Fruit fly (Drosophila melanogaster) whole organism, embryonic: ENCODE measurements around the gene CG12948.
A peak's percentile ranks its signal among the peaks of the same experiment; 100 is the strongest.

Source experiments
- Aef1 ChIP-seq: fragments of 200-800 bp; sonication (Bioruptor generic); IDR thresholded peaks from 3 replicates; pipeline ENCODE4 v1.3.6; 2022; ENCODE audit warnings: missing biosample characterization, missing genetic modification characterization
- Bgb ChIP-seq: fragments of 200-800 bp; sonication (Bioruptor generic); IDR thresholded peaks from 2 replicates; pipeline ENCODE4 v1.3.6; 2022; ENCODE audit warnings: missing biosample characterization, missing genetic modification characterization; ENCODE audit not compliant: partially characterized antibody
- CG11456 ChIP-seq: fragments of 200-800 bp; sonication (Bioruptor generic); IDR thresholded peaks from 3 replicates; pipeline ENCODE4 v1.3.6; 2022; ENCODE audit warnings: missing biosample characterization, missing genetic modification characterization
- CG12236 ChIP-seq: fragments of 200-800 bp; sonication (Bioruptor generic); optimal IDR thresholded peaks from 2 replicates; lab custom pipeline; 2016; ENCODE audit warnings: missing biosample characterization, missing genetic modification characterization
- CG14014 ChIP-seq: fragments of 200-800 bp; sonication (Bioruptor generic); IDR thresholded peaks from 2 replicates; pipeline ENCODE4 v1.3.6; 2022; ENCODE audit warnings: missing biosample characterization, missing genetic modification characterization
- CG15514 ChIP-seq: fragments of 200-800 bp; sonication (Bioruptor generic); optimal IDR thresholded peaks from 3 replicates; lab custom pipeline; 2017; ENCODE audit warnings: missing biosample characterization, missing genetic modification characterization, mild to moderate bottlenecking, moderate library complexity, missing genetic modification reagents
- CG16863 ChIP-seq: fragments of 200-800 bp; sonication (Bioruptor generic); optimal IDR thresholded peaks from 3 replicates; lab custom pipeline; 2016; ENCODE audit warnings: missing biosample characterization, missing genetic modification characterization
- CG17359 ChIP-seq: fragments of 200-800 bp; sonication (Bioruptor generic); optimal IDR thresholded peaks from 3 replicates; lab custom pipeline; 2018; ENCODE audit warnings: missing biosample characterization, mild to moderate bottlenecking, missing genetic modification characterization, moderate library complexity
- CG17361 ChIP-seq: fragments of 200-800 bp; sonication (Bioruptor generic); IDR thresholded peaks from 3 replicates; pipeline ENCODE4 v1.3.6; 2022; ENCODE audit warnings: missing biosample characterization, missing genetic modification characterization
- CG30431 ChIP-seq: fragments of 200-800 bp; sonication (Bioruptor generic); optimal IDR thresholded peaks from 2 replicates; lab custom pipeline; 2017; ENCODE audit warnings: missing biosample characterization, missing genetic modification characterization
- CG4424 ChIP-seq: fragments of 200-800 bp; sonication (Bioruptor generic); optimal IDR thresholded peaks from 3 replicates; lab custom pipeline; 2016; ENCODE audit warnings: missing biosample characterization, missing genetic modification characterization
- CG6272 ChIP-seq: fragments of 200-800 bp; sonication (Bioruptor generic); IDR thresholded peaks from 2 replicates; pipeline ENCODE4 v1.3.6; 2022; ENCODE audit warnings: missing biosample characterization, missing genetic modification characterization
- CG7745 ChIP-seq: fragments of 200-800 bp; sonication (Bioruptor generic); optimal IDR thresholded peaks from 2 replicates; lab custom pipeline; 2018; ENCODE audit warnings: missing biosample characterization, mild to moderate bottlenecking, missing genetic modification characterization, moderate library complexity
- CG8089 ChIP-seq: fragments of 200-800 bp; sonication (Bioruptor generic); optimal IDR thresholded peaks from 3 replicates; lab custom pipeline; 2016; ENCODE audit warnings: missing biosample characterization, missing genetic modification characterization
- CG9932 ChIP-seq: fragments of 200-800 bp; sonication (Bioruptor generic); IDR thresholded peaks from 2 replicates; pipeline ENCODE4 v1.3.6; 2022; ENCODE audit warnings: missing biosample characterization, missing genetic modification characterization
- CHES-1-like ChIP-seq: fragments of 200-800 bp; sonication (Bioruptor generic); optimal IDR thresholded peaks from 2 replicates; lab custom pipeline; 2016; ENCODE audit warnings: missing biosample characterization, missing genetic modification characterization
- Dll ChIP-seq: fragments of 200-800 bp; sonication (Bioruptor generic); IDR thresholded peaks from 4 replicates; pipeline ENCODE4 v1.3.6; 2022; ENCODE audit warnings: missing biosample characterization, missing genetic modification characterization; ENCODE audit not compliant: partially characterized antibody
- Doc2 ChIP-seq: fragments of 200-800 bp; sonication (Bioruptor generic); IDR thresholded peaks from 2 replicates; pipeline ENCODE4 v1.3.6; 2022; ENCODE audit warnings: missing biosample characterization, missing genetic modification characterization
- Dp ChIP-seq: fragments of 200-800 bp; sonication (Bioruptor generic); optimal IDR thresholded peaks from 2 replicates; lab custom pipeline; 2018; ENCODE audit warnings: missing biosample characterization, mild to moderate bottlenecking, missing genetic modification characterization, moderate library complexity
- Drgx ChIP-seq: fragments of 200-800 bp; sonication (Bioruptor generic); IDR thresholded peaks from 2 replicates; pipeline ENCODE4 v1.3.6; 2022; ENCODE audit warnings: missing biosample characterization, missing genetic modification characterization
- Fer2 ChIP-seq: fragments of 200-800 bp; sonication (Bioruptor generic); optimal IDR thresholded peaks from 2 replicates; lab custom pipeline; 2018; ENCODE audit warnings: missing biosample characterization, mild to moderate bottlenecking, missing genetic modification characterization, moderate library complexity
- GATAe ChIP-seq: fragments of 200-800 bp; sonication (Bioruptor generic); conservative IDR thresholded peaks from 2 replicates; pipeline ENCODE4 v1.3.6; 2022; ENCODE audit warnings: missing biosample characterization, missing genetic modification characterization
- Hr78 ChIP-seq, 2 experiments: fragments of 200-800 bp in 1 of 2; fragments of >200 bp in 1 of 2; sonication (Bioruptor generic) in 1 of 2; optimal IDR thresholded peaks; 2 replicates each; lab custom pipeline; 2017 to 2019; ENCODE audit warnings: missing biosample characterization in 2 of 2, missing genetic modification characterization in 2 of 2, mild to moderate bottlenecking in 1 of 2, moderate library complexity in 1 of 2
- Mad ChIP-seq: fragments of 200-800 bp; sonication (Bioruptor generic); optimal IDR thresholded peaks from 2 replicates; lab custom pipeline; 2016; ENCODE audit warnings: missing biosample characterization, missing genetic modification characterization
- Med ChIP-seq: fragments of 200-800 bp; sonication (Bioruptor generic); peaks from one replicate; lab custom pipeline; 2016; ENCODE audit warnings: missing biosample characterization, missing genetic modification characterization, mild to moderate bottlenecking, inconsistent platforms, moderate library complexity
- Mrtf ChIP-seq: fragments of 200-800 bp; sonication (Bioruptor generic); IDR thresholded peaks from 3 replicates; pipeline ENCODE4 v1.3.6; 2022; ENCODE audit warnings: missing biosample characterization, missing genetic modification characterization
- Neu2 ChIP-seq: fragments of 200-800 bp; sonication (Bioruptor generic); optimal IDR thresholded peaks from 3 replicates; lab custom pipeline; 2016; ENCODE audit warnings: missing biosample characterization, missing genetic modification characterization, borderline replicate concordance
- Ravus ChIP-seq: fragments of 200-800 bp; sonication (Bioruptor generic); IDR thresholded peaks from 2 replicates; pipeline ENCODE4 v1.3.6; 2022; ENCODE audit warnings: missing biosample characterization, missing genetic modification characterization
- TFAM ChIP-seq: fragments of 200-800 bp; sonication (Bioruptor generic); optimal IDR thresholded peaks from 2 replicates; lab custom pipeline; 2017; ENCODE audit warnings: missing biosample characterization, missing genetic modification characterization, inconsistent platforms
- bbx ChIP-seq: fragments of 200-800 bp; sonication (Bioruptor generic); IDR thresholded peaks from 2 replicates; pipeline ENCODE4 v1.3.6; 2022; ENCODE audit warnings: missing biosample characterization, missing genetic modification characterization; ENCODE audit not compliant: partially characterized antibody
- cato ChIP-seq: fragments of 200-800 bp; sonication (Bioruptor generic); optimal IDR thresholded peaks from 2 replicates; lab custom pipeline; 2016; ENCODE audit warnings: missing biosample characterization, missing genetic modification characterization, borderline replicate concordance
- chm ChIP-seq: fragments of 200-800 bp; sonication (Bioruptor generic); IDR thresholded peaks from 2 replicates; pipeline ENCODE4 v1.3.6; 2022; ENCODE audit warnings: missing biosample characterization, missing genetic modification characterization
- da ChIP-seq: fragments of 200-800 bp; sonication (Bioruptor generic); optimal IDR thresholded peaks from 2 replicates; lab custom pipeline; 2016; ENCODE audit warnings: missing biosample characterization, missing genetic modification characterization
- dmrt11E ChIP-seq: fragments of 200-800 bp; sonication (Bioruptor generic); optimal IDR thresholded peaks from 3 replicates; lab custom pipeline; 2018; ENCODE audit warnings: missing biosample characterization, mild to moderate bottlenecking, missing genetic modification characterization, moderate library complexity
- ems ChIP-seq: fragments of 200-800 bp; sonication (Bioruptor generic); optimal IDR thresholded peaks from 3 replicates; lab custom pipeline; 2016; ENCODE audit warnings: missing biosample characterization, missing genetic modification characterization
- en ChIP-seq: fragments of 200-800 bp; sonication (Bioruptor generic); optimal IDR thresholded peaks from 2 replicates; lab custom pipeline; 2016; ENCODE audit warnings: missing biosample characterization, missing genetic modification characterization
- fd102C ChIP-seq: fragments of 200-800 bp; sonication (Bioruptor generic); optimal IDR thresholded peaks from 2 replicates; lab custom pipeline; 2018; ENCODE audit warnings: missing biosample characterization, mild to moderate bottlenecking, missing genetic modification characterization, moderate library complexity
- fru ChIP-seq: fragments of >200 bp; optimal IDR thresholded peaks from 2 replicates; lab custom pipeline; 2017
- ham ChIP-seq: fragments of 200-800 bp; sonication (Bioruptor generic); IDR thresholded peaks from 2 replicates; pipeline ENCODE4 v1.3.6; 2022; ENCODE audit warnings: missing biosample characterization, missing genetic modification characterization
- lov ChIP-seq, 2 experiments: fragments of 200-800 bp in 1 of 2; fragments of >200 bp in 1 of 2; sonication (Bioruptor generic) in 1 of 2; IDR thresholded peaks in 1 of 2; optimal IDR thresholded peaks in 1 of 2; 2 replicates in 1 of 2; 3 replicates in 1 of 2; pipeline versions ENCODE4 v1.3.6 to Lab custom; 2017 to 2022; ENCODE audit warnings: missing biosample characterization in 1 of 2, missing genetic modification characterization in 1 of 2
- luna ChIP-seq: fragments of 200-800 bp; sonication (Bioruptor generic); optimal IDR thresholded peaks from 2 replicates; lab custom pipeline; 2016; ENCODE audit warnings: missing biosample characterization, missing genetic modification characterization
- nom ChIP-seq: fragments of 200-800 bp; sonication (Bioruptor generic); optimal IDR thresholded peaks from 2 replicates; lab custom pipeline; 2017; ENCODE audit warnings: missing biosample characterization, missing genetic modification characterization, mild to moderate bottlenecking, moderate library complexity, missing genetic modification reagents
- oc ChIP-seq: fragments of 200-800 bp; sonication (Bioruptor generic); optimal IDR thresholded peaks from 2 replicates; lab custom pipeline; 2018; ENCODE audit warnings: missing biosample characterization, mild to moderate bottlenecking, missing genetic modification characterization, moderate library complexity
- otp ChIP-seq: fragments of 200-800 bp; sonication (Bioruptor generic); IDR thresholded peaks from 3 replicates; pipeline ENCODE4, ENCODE4 v1.3.6; 2022; ENCODE audit warnings: missing biosample characterization, missing genetic modification characterization
- slou ChIP-seq: fragments of 200-800 bp; sonication (Bioruptor generic); optimal IDR thresholded peaks from 3 replicates; lab custom pipeline; 2016; ENCODE audit warnings: missing biosample characterization, missing genetic modification characterization
- sna ChIP-seq: fragments of 200-800 bp; sonication (Bioruptor generic); IDR thresholded peaks from 2 replicates; pipeline ENCODE4 v1.3.6; 2022; ENCODE audit warnings: missing biosample characterization, missing genetic modification characterization; ENCODE audit not compliant: partially characterized antibody
- sqz ChIP-seq: fragments of 200-800 bp; sonication (Bioruptor generic); optimal IDR thresholded peaks from 3 replicates; lab custom pipeline; 2018; ENCODE audit warnings: missing biosample characterization, mild to moderate bottlenecking, missing genetic modification characterization
- ttk ChIP-seq: fragments of 200-800 bp; sonication (Bioruptor generic); IDR thresholded peaks from 2 replicates; pipeline ENCODE4 v2.1.2; 2022; ENCODE audit warnings: missing biosample characterization, missing genetic modification characterization

Gene CG12948

dm6 chr3R:9784341-9785062, 37.0 kb upstream of the CG12948 start, which contains the start of the genes MtnA and CG8500 (continued):
- TF ChIP-seq Doc2 (no peak), CG12236 (GFP tag; lab: Kevin White, UChicago) (no peak), chm (GFP tag; lab: Robert Waterston, UW) (no peak), cato (no peak), Med (GFP tag; lab: Kevin White, UChicago) (peak; percentile 81), sqz (no peak), CG17359 (no peak), CG4424 (GFP tag; lab: Kevin White, UChicago) (no peak), otp (GFP tag; lab: Robert Waterston, UW) (no peak), CHES-1-like (GFP tag; lab: Kevin White, UChicago) (no peak)

- peak; percentile 2 for TF ChIP-seq dmrt11E (tag; lab: Kevin White, UChicago)
- no peak for TF ChIP-seq Aef1 (GFP tag; lab: Robert Waterston, UW)
- TF ChIP-seq Mrtf (GFP tag; lab: Robert Waterston, UW), result no peak
- no peak for TF ChIP-seq Neu2 (GFP tag; lab: Kevin White, UChicago)
- no peak for TF ChIP-seq slou (GFP tag; lab: Kevin White, UChicago)
- TF ChIP-seq sna (GFP tag; lab: Robert Waterston, UW), result no peak
- no peak for TF ChIP-seq Dp (GFP tag; lab: Kevin White, UChicago)
- no peak for TF ChIP-seq da (GFP tag; lab: Kevin White, UChicago)
- no peak for TF ChIP-seq ems (GFP tag; lab: Kevin White, UChicago)
- no peak for TF ChIP-seq Ravus (GFP tag; lab: Robert Waterston, UW)
- no peak for TF ChIP-seq CG6272 (GFP tag; lab: Robert Waterston, UW)
- no peak for TF ChIP-seq CG7745 (tag; lab: Kevin White, UChicago)
- TF ChIP-seq luna (GFP tag; lab: Kevin White, UChicago), result no peak
- TF ChIP-seq CG9932 (GFP tag; lab: Robert Waterston, UW), result no peak
- TF ChIP-seq TFAM (GFP tag; lab: Kevin White, UChicago), result no peak
- TF ChIP-seq CG14014 (GFP tag; lab: Robert Waterston, UW), result no peak
- TF ChIP-seq Hr78 (GFP tag; optimal IDR thresholded peaks at IDR 0.05; lab: Kevin White, UChicago), result peak in 1 of 2 experiments; percentile 52
- no peak for TF ChIP-seq ttk (GFP tag; lab: Robert Waterston, UW)
- no peak for TF ChIP-seq Fer2
- TF ChIP-seq nom, result no peak
- no peak for TF ChIP-seq CG15514 (GFP tag; lab: Kevin White, UChicago)
- no peak for TF ChIP-seq Drgx (GFP tag; lab: Robert Waterston, UW)
- TF ChIP-seq GATAe (GFP tag; lab: Robert Waterston, UW), result no peak
- no peak for TF ChIP-seq ham (GFP tag; lab: Robert Waterston, UW)
- TF ChIP-seq CG30431 (GFP tag; lab: Kevin White, UChicago), result no peak
- TF ChIP-seq fd102C (GFP tag; lab: Kevin White, UChicago), result no peak
- TF ChIP-seq Mad (GFP tag; lab: Kevin White, UChicago), result no peak
- no peak for TF ChIP-seq CG17359
- TF ChIP-seq CG8089 (GFP tag; lab: Kevin White, UChicago), result no peak
- TF ChIP-seq lov (optimal IDR thresholded peaks at IDR 0.05; lab: Kevin White, UChicago), result no peak
- TF ChIP-seq lov (GFP tag; IDR thresholded peaks at IDR 0.05; lab: Robert Waterston, UW), result no peak
- no peak for TF ChIP-seq CG16863 (GFP tag; lab: Kevin White, UChicago)
- no peak for TF ChIP-seq CG11456 (GFP tag; lab: Robert Waterston, UW)
- no peak for TF ChIP-seq bbx (GFP tag; lab: Robert Waterston, UW)
- no peak for TF ChIP-seq oc (tag; lab: Kevin White, UChicago)
- peak; percentile 21; the same call in 1 of the 2 replicates for TF ChIP-seq Bgb (GFP tag; lab: Robert Waterston, UW)
- no peak for TF ChIP-seq Dll (GFP tag; lab: Robert Waterston, UW)
- no peak for TF ChIP-seq fru
- TF ChIP-seq en, result no peak
- TF ChIP-seq CG17361, result no peak; the same call in 2 of the 3 replicates
Observed at dm6 chr3R:9783240-9783917, 35.8 kb upstream of the CG12948 start.
